Fruit fly (Drosophila melanogaster) whole organism, pupa: ENCODE data around the gene CG13123.
A peak's percentile ranks its signal among the peaks of the same experiment; 100 is the strongest.

Experiments used
- CG10348 ChIP-seq: fragments of 200-800 bp; sonication (Bioruptor generic); IDR thresholded peaks from 2 replicates; pipeline ENCODE4 v1.3.6; 2022; ENCODE audit warnings: missing biosample characterization, missing genetic modification characterization
- CG12605 ChIP-seq: fragments of 200-800 bp; sonication (Bioruptor generic); IDR thresholded peaks from 2 replicates; pipeline ENCODE4 v1.3.6; 2022; ENCODE audit warnings: missing biosample characterization, missing genetic modification characterization
- CG13204 ChIP-seq: fragments of 200-800 bp; sonication (Bioruptor generic); optimal IDR thresholded peaks from 2 replicates; lab custom pipeline; 2018; ENCODE audit warnings: missing biosample characterization, mild to moderate bottlenecking, missing genetic modification characterization, moderate library complexity
- CG14655 ChIP-seq: fragments of 200-800 bp; sonication (Bioruptor generic); optimal IDR thresholded peaks from 3 replicates; lab custom pipeline; 2017; ENCODE audit warnings: mild to moderate bottlenecking, missing biosample characterization, missing genetic modification reagents, missing genetic modification characterization
- CG15710 ChIP-seq: fragments of 200-800 bp; sonication (Bioruptor generic); optimal IDR thresholded peaks from 2 replicates; lab custom pipeline; 2018; ENCODE audit warnings: missing biosample characterization, mild to moderate bottlenecking, missing genetic modification characterization, moderate library complexity
- CG17806 ChIP-seq: fragments of 200-800 bp; sonication (Bioruptor generic); optimal IDR thresholded peaks from 2 replicates; lab custom pipeline; 2018; ENCODE audit warnings: missing biosample characterization, mild to moderate bottlenecking, missing genetic modification characterization, moderate library complexity
- CG32121 ChIP-seq: fragments of 200-800 bp; sonication (Bioruptor generic); IDR thresholded peaks from 2 replicates; pipeline ENCODE4 v1.3.6; 2022; ENCODE audit warnings: missing biosample characterization, missing genetic modification characterization
- CG34367 ChIP-seq: fragments of 200-800 bp; sonication (Bioruptor generic); optimal IDR thresholded peaks from 2 replicates; lab custom pipeline; 2018; ENCODE audit warnings: missing biosample characterization, mild to moderate bottlenecking, missing genetic modification characterization
- CG4496 ChIP-seq: fragments of 200-800 bp; sonication (Bioruptor generic); IDR thresholded peaks from 3 replicates; pipeline ENCODE4 v1.3.6; 2022; ENCODE audit warnings: missing biosample characterization, missing genetic modification characterization
- CG8159 ChIP-seq: fragments of 200-800 bp; sonication (Bioruptor generic); optimal IDR thresholded peaks from 3 replicates; lab custom pipeline; 2018; ENCODE audit warnings: missing biosample characterization, mild to moderate bottlenecking, missing genetic modification characterization, moderate library complexity
- CG8301 ChIP-seq: fragments of 200-800 bp; sonication (Bioruptor generic); optimal IDR thresholded peaks from 2 replicates; lab custom pipeline; 2018; ENCODE audit warnings: missing biosample characterization, mild to moderate bottlenecking, missing genetic modification characterization
- CG9948 ChIP-seq: fragments of 200-800 bp; sonication (Bioruptor generic); optimal IDR thresholded peaks from 2 replicates; lab custom pipeline; 2018; ENCODE audit warnings: missing biosample characterization, mild to moderate bottlenecking, missing genetic modification characterization, moderate library complexity
- D1 ChIP-seq: fragments of 200-800 bp; sonication (Bioruptor generic); optimal IDR thresholded peaks from 2 replicates; lab custom pipeline; 2018; ENCODE audit warnings: missing biosample characterization, mild to moderate bottlenecking, missing genetic modification characterization, moderate library complexity
- EcR ChIP-seq: fragments of 200-800 bp; sonication (Bioruptor generic); optimal IDR thresholded peaks from 3 replicates; lab custom pipeline; 2019; ENCODE audit warnings: missing biosample characterization, missing genetic modification characterization, mild to moderate bottlenecking, moderate library complexity, missing genetic modification reagents
- Ets98B ChIP-seq: fragments of 200-800 bp; sonication (Bioruptor generic); IDR thresholded peaks from 2 replicates; pipeline ENCODE4 v1.3.6; 2022; ENCODE audit warnings: missing biosample characterization, missing genetic modification characterization
- Pif1A ChIP-seq: fragments of 200-800 bp; sonication (Bioruptor generic); optimal IDR thresholded peaks from 3 replicates; lab custom pipeline; 2016; ENCODE audit warnings: missing biosample characterization, missing genetic modification characterization
- Pif1B ChIP-seq: fragments of 200-800 bp; sonication (Bioruptor generic); optimal IDR thresholded peaks from 3 replicates; lab custom pipeline; 2016; ENCODE audit warnings: missing biosample characterization, missing genetic modification characterization
- Snoo ChIP-seq: fragments of 200-800 bp; sonication (Bioruptor generic); optimal IDR thresholded peaks from 3 replicates; lab custom pipeline; 2017; ENCODE audit warnings: missing biosample characterization, mild to moderate bottlenecking, missing genetic modification characterization, inconsistent platforms
- fd96Ca ChIP-seq: fragments of 200-800 bp; sonication (Bioruptor generic); IDR thresholded peaks from 3 replicates; pipeline ENCODE4 v1.3.6; 2022; ENCODE audit warnings: missing biosample characterization, missing genetic modification characterization
- gl ChIP-seq: fragments of 200-800 bp; sonication (Bioruptor generic); optimal IDR thresholded peaks from 2 replicates; lab custom pipeline; 2018; ENCODE audit warnings: missing biosample characterization, mild to moderate bottlenecking, missing genetic modification characterization
- rn ChIP-seq: fragments of 200-800 bp; sonication (Bioruptor generic); IDR thresholded peaks from 2 replicates; pipeline ENCODE4 v1.3.6; 2022; ENCODE audit warnings: missing biosample characterization, missing genetic modification characterization

Gene CG13123

DNA sequence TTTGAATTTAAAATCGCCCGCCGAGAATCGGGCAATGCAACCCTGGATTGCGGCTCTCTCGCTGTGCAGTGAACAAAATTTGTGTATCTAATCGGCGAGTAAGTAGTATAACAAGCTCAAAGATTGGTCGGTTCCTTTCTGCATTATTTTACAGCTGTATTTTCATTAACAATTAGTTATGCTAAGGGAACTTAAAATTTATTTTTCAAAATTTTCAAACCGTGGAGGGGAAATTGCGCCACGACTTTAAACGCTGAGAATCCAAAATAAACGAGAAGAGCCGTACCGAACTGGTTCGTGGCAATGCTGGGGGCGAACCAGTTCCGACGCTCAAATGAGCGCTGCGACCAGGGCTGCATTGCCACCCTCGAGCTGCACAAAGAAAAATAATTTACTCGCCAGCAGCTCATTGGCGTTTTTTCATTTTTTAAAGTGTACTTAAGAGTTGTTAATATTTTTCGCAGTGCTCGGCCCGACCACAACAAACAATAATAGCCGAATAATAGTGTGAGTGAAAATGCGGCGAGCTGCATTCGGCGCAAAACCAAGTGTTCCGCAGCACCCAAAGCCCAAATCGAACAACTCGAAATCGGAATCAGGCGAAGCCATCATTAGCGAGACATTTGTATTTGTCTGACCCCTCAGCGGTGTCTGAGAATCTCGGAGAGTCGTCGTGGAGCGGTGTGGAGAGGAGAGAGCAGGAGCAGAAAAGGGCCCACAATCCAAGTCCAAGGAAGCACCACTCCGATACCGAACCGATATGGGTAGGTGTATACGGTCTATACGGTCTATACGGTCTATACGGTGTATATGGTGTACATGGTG is 34.7 kb downstream of the CG13123 start, which contains the start of gene zf30C:
zf30C (plus strand) TSS at position 353 of the 825 bp plus-strand sequence.
- TF ChIP-seq Pif1B (GFP tag; lab: Kevin White, UChicago) (peak; percentile 85), CG8301 (peak; percentile 71), rn (peak; percentile 85), CG9948 (peak; percentile 62), CG13204 (GFP tag; lab: Kevin White, UChicago) (no peak), fd96Ca (GFP tag; lab: Robert Waterston, UW) (peak; percentile 89), gl (no peak), Ets98B (GFP tag; lab: Robert Waterston, UW) (peak; percentile 90), CG34367 (peak; percentile 56), CG32121 (GFP tag; lab: Robert Waterston, UW) (peak; percentile 82), CG4496 (GFP tag; lab: Robert Waterston, UW) (peak; percentile 89), Pif1A (GFP tag; lab: Kevin White, UChicago) (peak; percentile 94), CG10348 (GFP tag; lab: Robert Waterston, UW) (peak; percentile 64; the same call in 1 of the 2 replicates), EcR (GFP tag; lab: Kevin White, UChicago) (no peak), Snoo (tag; lab: Kevin White, UChicago) (peak; percentile 78), CG17806 (tag; lab: Kevin White, UChicago) (peak; percentile 70), CG8159 (tag; lab: Kevin White, UChicago) (peak; percentile 73), CG12605 (GFP tag; lab: Robert Waterston, UW) (peak; percentile 73; the same call in 1 of the 2 replicates), D1 (peak; percentile 37), CG14655 (GFP tag; lab: Kevin White, UChicago) (peak; percentile 80), CG15710 (peak; percentile 51)

DNA sequence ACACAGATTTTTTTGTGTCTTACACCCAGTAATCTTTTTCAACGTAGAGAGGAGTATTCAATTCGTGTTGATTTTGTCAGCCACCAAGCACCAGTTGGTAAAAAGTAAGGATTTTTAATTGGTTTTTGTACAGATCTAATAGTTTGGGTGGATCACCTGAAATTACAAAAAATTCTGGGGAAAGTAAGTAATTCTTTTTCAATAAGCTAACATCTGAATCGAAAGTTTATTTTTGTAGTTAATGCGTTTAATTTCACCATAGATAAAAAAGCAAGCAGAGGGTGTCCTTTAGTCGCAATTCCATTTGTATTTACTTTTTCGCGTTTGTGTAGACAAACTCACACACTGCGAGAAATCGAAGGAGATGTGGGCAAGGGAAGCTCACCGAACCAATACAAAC is 38.1 kb downstream of the CG13123 start:
- TF ChIP-seq CG32121 (GFP tag; lab: Robert Waterston, UW) (no peak), CG12605 (GFP tag; lab: Robert Waterston, UW) (no peak), rn (no peak), D1 (no peak), Pif1A (GFP tag; lab: Kevin White, UChicago) (no peak), CG9948 (no peak), EcR (GFP tag; lab: Kevin White, UChicago) (no peak), CG10348 (GFP tag; lab: Robert Waterston, UW) (no peak), CG15710 (peak; percentile 30), CG8159 (tag; lab: Kevin White, UChicago) (peak; percentile 37), fd96Ca (GFP tag; lab: Robert Waterston, UW) (no peak), CG14655 (GFP tag; lab: Kevin White, UChicago) (peak; percentile 13), CG4496 (GFP tag; lab: Robert Waterston, UW) (no peak)

DNA sequence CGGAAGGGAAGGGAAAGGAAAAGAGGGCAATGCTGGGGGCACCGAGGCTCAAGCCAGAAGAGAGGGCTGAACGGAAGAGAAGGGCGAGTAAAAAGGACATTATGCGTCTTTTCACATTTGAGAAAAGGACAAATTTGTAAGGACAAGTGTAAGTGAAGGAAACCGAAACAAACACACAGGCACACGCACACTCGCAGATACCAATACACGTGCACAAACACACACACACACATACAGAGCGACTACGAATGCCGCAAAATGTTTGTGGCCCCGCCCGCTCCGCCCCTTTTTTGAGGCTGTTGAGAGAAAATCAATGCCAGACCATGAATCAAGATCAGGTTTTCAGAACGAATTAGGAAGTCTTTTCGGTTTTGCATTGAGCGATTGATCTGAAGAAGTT is 39.5 kb downstream of the CG13123 start:
- TF ChIP-seq CG9948 (no peak), Snoo (tag; lab: Kevin White, UChicago) (no peak), CG8301 (no peak), Pif1B (GFP tag; lab: Kevin White, UChicago) (no peak), CG32121 (GFP tag; lab: Robert Waterston, UW) (no peak), Pif1A (GFP tag; lab: Kevin White, UChicago) (no peak), CG8159 (tag; lab: Kevin White, UChicago) (no peak), CG34367 (no peak), EcR (GFP tag; lab: Kevin White, UChicago) (no peak), fd96Ca (GFP tag; lab: Robert Waterston, UW) (no peak), CG12605 (GFP tag; lab: Robert Waterston, UW) (no peak), Ets98B (GFP tag; lab: Robert Waterston, UW) (no peak), D1 (no peak), CG4496 (GFP tag; lab: Robert Waterston, UW) (no peak), CG15710 (no peak)
- TF ChIP-seq, all 21 proteins: peak for 0

DNA sequence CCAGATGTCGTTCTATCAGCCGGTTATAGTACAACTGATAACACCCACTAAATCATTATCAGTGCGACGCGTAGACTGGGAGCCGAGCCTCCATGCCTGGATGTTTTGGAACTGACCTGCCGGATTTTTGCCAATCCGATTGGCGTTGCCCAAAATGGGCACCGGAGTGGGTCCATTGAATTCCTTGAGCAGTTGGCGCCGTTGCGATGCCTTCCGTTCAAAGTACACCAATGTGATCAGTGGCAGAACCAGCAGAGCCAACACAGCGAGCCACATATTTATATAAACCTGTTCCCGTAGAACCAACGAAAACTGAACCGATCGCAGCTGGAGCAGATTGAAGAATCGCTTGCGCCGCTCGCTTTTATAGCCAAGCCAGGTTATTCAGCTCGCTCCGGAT is 43.2 kb downstream of the CG13123 start, which contains the start of gene Cyp4e3:
Cyp4e3 (minus strand) TSS at position 327 of the 400 bp plus-strand sequence.
- no peak for TF ChIP-seq CG10348 (GFP tag; lab: Robert Waterston, UW)
- TF ChIP-seq CG4496 (GFP tag; lab: Robert Waterston, UW) = peak; percentile 22; the same call in 1 of the 3 replicates

DNA sequence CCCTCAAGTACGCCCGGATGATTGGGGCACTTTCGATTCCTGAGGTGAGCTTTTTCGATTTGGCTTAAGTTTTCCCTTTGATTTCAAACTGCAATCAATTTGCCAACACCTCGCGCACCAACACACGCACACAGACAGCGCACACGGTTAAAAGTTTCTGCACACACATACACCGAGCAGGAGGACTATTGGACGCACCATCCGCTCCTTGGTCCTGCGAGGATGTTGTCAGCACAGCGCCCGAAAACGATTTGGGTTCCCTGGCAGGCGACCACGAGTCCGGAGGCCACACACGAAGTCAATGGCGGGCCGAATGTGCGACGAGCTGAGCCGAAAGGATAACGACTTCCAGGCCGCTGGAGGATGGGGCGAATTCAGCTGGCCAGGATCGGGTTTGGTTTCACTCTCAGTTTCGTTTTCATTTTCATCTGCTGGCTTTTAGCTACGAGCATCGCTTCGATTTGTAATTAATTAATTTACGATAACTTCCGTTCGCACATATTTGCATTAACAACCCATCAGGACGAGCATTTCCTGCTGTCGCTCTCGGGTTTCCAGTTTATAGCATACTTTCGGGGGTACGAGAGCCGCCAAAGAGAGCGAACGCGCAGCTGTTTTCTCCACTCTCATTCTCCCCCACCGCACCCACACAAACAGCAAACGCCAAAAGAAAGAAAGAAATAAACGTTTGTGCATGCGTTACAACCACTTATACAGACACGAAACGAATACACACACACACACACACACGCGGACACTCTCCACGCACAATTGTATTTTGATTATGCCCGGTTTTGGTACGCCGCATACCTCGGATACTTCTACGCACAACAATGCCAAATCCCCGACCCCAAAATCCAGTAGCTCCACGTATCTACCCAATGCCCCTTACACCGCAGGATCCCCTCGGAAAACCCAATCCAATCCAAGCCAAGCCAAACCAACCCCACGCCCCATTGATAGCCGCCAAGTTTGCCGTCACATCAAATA is 46.4 kb downstream of the CG13123 start, which contains the start of gene Nckx30C:
Nckx30C (minus strand) TSS at position 260 of the 990 bp plus-strand sequence.
- no peak for TF ChIP-seq CG12605 (GFP tag; lab: Robert Waterston, UW)
- TF ChIP-seq CG4496 (GFP tag; lab: Robert Waterston, UW) = no peak
- TF ChIP-seq CG8301 = no peak
- TF ChIP-seq CG8159 (tag; lab: Kevin White, UChicago) = no peak
- TF ChIP-seq Pif1B (GFP tag; lab: Kevin White, UChicago) = no peak
- no peak for TF ChIP-seq EcR (GFP tag; lab: Kevin White, UChicago)
- TF ChIP-seq Snoo (tag; lab: Kevin White, UChicago) = no peak
- TF ChIP-seq CG9948 = no peak
- TF ChIP-seq Ets98B (GFP tag; lab: Robert Waterston, UW) = no peak
- no peak for TF ChIP-seq CG13204 (GFP tag; lab: Kevin White, UChicago)
- TF ChIP-seq CG14655 (GFP tag; lab: Kevin White, UChicago) = no peak
- no peak for TF ChIP-seq CG10348 (GFP tag; lab: Robert Waterston, UW)
- no peak for TF ChIP-seq CG32121 (GFP tag; lab: Robert Waterston, UW)
- no peak for TF ChIP-seq fd96Ca (GFP tag; lab: Robert Waterston, UW)
- TF ChIP-seq rn = no peak
- no peak for TF ChIP-seq CG17806 (tag; lab: Kevin White, UChicago)
- no peak for TF ChIP-seq gl
- no peak for TF ChIP-seq CG15710
